Worm (Caenorhabditis elegans) whole organism, L1 larva: Measurements from ENCODE around the gene Y40H7A.10.

Source experiments
- C16A3.4 ChIP-seq: fragments of 150-350 bp; optimal IDR thresholded peaks from 2 replicates; lab custom pipeline; 2014; ENCODE audit warnings: missing biosample characterization, missing genetic modification characterization
- Y116A8C.19 ChIP-seq: sonication (generic microtip); optimal IDR thresholded peaks from 2 replicates; lab custom pipeline; 2016; ENCODE audit warnings: missing compliant biosample characterization, missing genetic modification characterization, borderline replicate concordance
- aha-1 ChIP-seq: fragments of 150-350 bp; optimal IDR thresholded peaks from 2 replicates; lab custom pipeline; 2014; ENCODE audit warnings: missing biosample characterization, missing genetic modification characterization
- alr-1 ChIP-seq: fragments of 200-800 bp; sonication (Bioruptor generic); optimal IDR thresholded peaks from 2 replicates; lab custom pipeline; 2018; ENCODE audit warnings: borderline replicate concordance, mild to moderate bottlenecking, missing genetic modification characterization, missing compliant biosample characterization
- ama-1 ChIP-seq: fragments of 150-350 bp; optimal IDR thresholded peaks from 2 replicates; lab custom pipeline; 2014
- ceh-63 ChIP-seq: fragments of 200-800 bp; sonication (Bioruptor generic); optimal IDR thresholded peaks from 2 replicates; lab custom pipeline; 2018; ENCODE audit warnings: mild to moderate bottlenecking, missing genetic modification characterization, missing compliant biosample characterization
- ceh-8 ChIP-seq: fragments of 200-800 bp; sonication (Bioruptor generic); optimal IDR thresholded peaks from 2 replicates; lab custom pipeline; 2018; ENCODE audit warnings: mild to moderate bottlenecking, missing genetic modification characterization, moderate library complexity, missing compliant biosample characterization
- ceh-90 ChIP-seq: sonication (generic microtip); optimal IDR thresholded peaks from 2 replicates; lab custom pipeline; 2016; ENCODE audit warnings: missing genetic modification characterization, missing compliant biosample characterization
- ces-1 ChIP-seq: fragments of 150-350 bp; optimal IDR thresholded peaks from 2 replicates; lab custom pipeline; 2014; ENCODE audit warnings: missing biosample characterization, missing genetic modification reagents, missing genetic modification characterization
- dsc-1 ChIP-seq: sonication (generic microtip); optimal IDR thresholded peaks from 2 replicates; lab custom pipeline; 2016; ENCODE audit warnings: mild to moderate bottlenecking, missing genetic modification characterization, missing compliant biosample characterization
- egl-13 ChIP-seq: sonication (generic microtip); optimal IDR thresholded peaks from 2 replicates; lab custom pipeline; 2016; ENCODE audit warnings: missing genotype, missing genetic modification reagents, missing genetic modification characterization, missing compliant biosample characterization
- egl-27 ChIP-seq, 2 experiments: fragments of 150-350 bp in 1 of 2; sonication (generic microtip); optimal IDR thresholded peaks; 3 replicates each; lab custom pipeline; 2017 to 2018; ENCODE audit warnings: missing biosample characterization in 2 of 2, missing genetic modification characterization in 2 of 2, missing genetic modification reagents in 2 of 2
- fkh-10 ChIP-seq: sonication (generic microtip); optimal IDR thresholded peaks from 2 replicates; lab custom pipeline; 2017; ENCODE audit warnings: missing biosample characterization, missing genetic modification reagents, missing genetic modification characterization
- fkh-4 ChIP-seq: sonication (generic microtip); optimal IDR thresholded peaks from 2 replicates; lab custom pipeline; 2016; ENCODE audit warnings: missing compliant biosample characterization, missing genetic modification characterization, borderline replicate concordance
- hlh-17 ChIP-seq: fragments of 200-800 bp; sonication (Bioruptor generic); optimal IDR thresholded peaks from 2 replicates; lab custom pipeline; 2018; ENCODE audit warnings: missing genetic modification characterization, mild to moderate bottlenecking, missing compliant biosample characterization, moderate library complexity, borderline replicate concordance
- hlh-4 ChIP-seq: sonication (generic microtip); optimal IDR thresholded peaks from 2 replicates; lab custom pipeline; 2016; ENCODE audit warnings: mild to moderate bottlenecking, missing genetic modification characterization, missing compliant biosample characterization
- hpl-2 ChIP-seq: fragments of 150-350 bp; optimal IDR thresholded peaks from 2 replicates; lab custom pipeline; 2014; ENCODE audit warnings: missing biosample characterization, missing genetic modification reagents, missing genetic modification characterization
- irx-1 ChIP-seq: sonication (generic microtip); optimal IDR thresholded peaks from 2 replicates; lab custom pipeline; 2016; ENCODE audit warnings: missing genetic modification characterization, missing compliant biosample characterization
- isw-1 ChIP-seq: fragments of 200-800 bp; sonication (Bioruptor generic); IDR thresholded peaks from 2 replicates; pipeline ENCODE4 v1.3.6; 2022; ENCODE audit warnings: missing genetic modification characterization, missing compliant biosample characterization
- lin-13 ChIP-seq: fragments of 150-350 bp; optimal IDR thresholded peaks from 2 replicates; lab custom pipeline; 2014; ENCODE audit warnings: missing biosample characterization, missing genetic modification reagents, missing genetic modification characterization
- lin-14 ChIP-seq: fragments of 200-800 bp; sonication (Bioruptor generic); optimal IDR thresholded peaks from 2 replicates; lab custom pipeline; 2018; ENCODE audit warnings: mild to moderate bottlenecking, missing genetic modification characterization, moderate library complexity, missing compliant biosample characterization
- lin-15B ChIP-seq: fragments of 150-350 bp; sonication (generic microtip); optimal IDR thresholded peaks from 3 replicates; lab custom pipeline; 2014; ENCODE audit warnings: missing biosample characterization, missing genetic modification characterization
- lin-39 ChIP-seq: fragments of 150-350 bp; optimal IDR thresholded peaks from 2 replicates; lab custom pipeline; 2014; ENCODE audit warnings: missing biosample characterization, missing genetic modification reagents, missing genetic modification characterization
- lsy-2 ChIP-seq, 2 experiments: fragments of 150-350 bp; optimal IDR thresholded peaks; 2 replicates each; lab custom pipeline; 2014; ENCODE audit warnings: missing biosample characterization in 2 of 2, missing genetic modification characterization in 2 of 2
- mab-9 ChIP-seq: fragments of 200-800 bp; sonication (Bioruptor generic); IDR thresholded peaks from 2 replicates; pipeline ENCODE4 v1.3.6; 2022; ENCODE audit warnings: missing genetic modification reagents, missing genetic modification characterization, missing compliant biosample characterization
- mef-2 ChIP-seq: fragments of 150-350 bp; optimal IDR thresholded peaks from 2 replicates; lab custom pipeline; 2014; ENCODE audit warnings: missing biosample characterization, missing genetic modification characterization
- mep-1 ChIP-seq: fragments of 150-350 bp; optimal IDR thresholded peaks from 2 replicates; lab custom pipeline; 2014; ENCODE audit warnings: missing biosample characterization, missing genetic modification characterization
- nhr-11 ChIP-seq: fragments of 150-350 bp; optimal IDR thresholded peaks from 2 replicates; lab custom pipeline; 2014; ENCODE audit warnings: missing biosample characterization, missing genetic modification characterization
- nhr-19 ChIP-seq: fragments of 200-800 bp; sonication (Bioruptor generic); conservative IDR thresholded peaks from 2 replicates; pipeline ENCODE4 v1.3.6; 2022; ENCODE audit warnings: missing genetic modification characterization, missing compliant biosample characterization
- nhr-237 ChIP-seq: fragments of 150-350 bp; optimal IDR thresholded peaks from 2 replicates; lab custom pipeline; 2014; ENCODE audit warnings: missing biosample characterization, missing genetic modification characterization
- nhr-47 ChIP-seq: sonication (generic microtip); optimal IDR thresholded peaks from 2 replicates; lab custom pipeline; 2016; ENCODE audit warnings: mild to moderate bottlenecking, missing genetic modification characterization, moderate library complexity, missing compliant biosample characterization
- nhr-71 ChIP-seq: sonication (generic microtip); optimal IDR thresholded peaks from 2 replicates; lab custom pipeline; 2016; ENCODE audit warnings: mild to moderate bottlenecking, missing genetic modification characterization, moderate library complexity, missing compliant biosample characterization
- nhr-76 ChIP-seq: sonication (generic microtip); optimal IDR thresholded peaks from 2 replicates; lab custom pipeline; 2017; ENCODE audit warnings: missing biosample characterization, missing genetic modification characterization
- nhr-84 ChIP-seq: sonication (generic microtip); optimal IDR thresholded peaks from 2 replicates; lab custom pipeline; 2017; ENCODE audit warnings: missing biosample characterization, missing genetic modification characterization
- nhr-85 ChIP-seq: sonication (generic microtip); peaks from one replicate; lab custom pipeline; 2016; ENCODE audit warnings: missing genetic modification characterization, inconsistent platforms, missing compliant biosample characterization
- pag-3 ChIP-seq: sonication (generic microtip); optimal IDR thresholded peaks from 2 replicates; lab custom pipeline; 2017; ENCODE audit warnings: missing genetic modification characterization, mild to moderate bottlenecking, missing compliant biosample characterization, antibody characterized with exemption, borderline replicate concordance; ENCODE audit not compliant: insufficient read depth
- pax-3 ChIP-seq: fragments of 200-800 bp; sonication (Bioruptor generic); optimal IDR thresholded peaks from 2 replicates; lab custom pipeline; 2018; ENCODE audit warnings: mild to moderate bottlenecking, missing genetic modification characterization, moderate library complexity, missing compliant biosample characterization
- pqm-1 ChIP-seq: sonication (generic microtip); optimal IDR thresholded peaks from 3 replicates; lab custom pipeline; 2017; ENCODE audit warnings: missing biosample characterization, missing genetic modification characterization
- rnt-1 ChIP-seq: sonication (generic microtip); optimal IDR thresholded peaks from 2 replicates; lab custom pipeline; 2016; ENCODE audit warnings: mild to moderate bottlenecking, missing genetic modification characterization, moderate library complexity, missing compliant biosample characterization
- skn-1 ChIP-seq: fragments of 150-350 bp; optimal IDR thresholded peaks from 2 replicates; lab custom pipeline; 2014; ENCODE audit warnings: missing biosample characterization, missing genetic modification characterization
- sox-4 ChIP-seq: sonication (generic microtip); optimal IDR thresholded peaks from 2 replicates; lab custom pipeline; 2016; ENCODE audit warnings: missing genetic modification characterization, missing compliant biosample characterization
- sptf-1 ChIP-seq: fragments of 150-350 bp; optimal IDR thresholded peaks from 2 replicates; lab custom pipeline; 2014; ENCODE audit warnings: missing biosample characterization, missing genetic modification characterization
- tlp-1 ChIP-seq: fragments of 150-350 bp; optimal IDR thresholded peaks from 2 replicates; lab custom pipeline; 2014; ENCODE audit warnings: missing biosample characterization, missing genetic modification characterization
- unc-130 ChIP-seq: fragments of 150-350 bp; optimal IDR thresholded peaks from 2 replicates; lab custom pipeline; 2017; ENCODE audit warnings: missing biosample characterization, missing genetic modification characterization, inconsistent platforms
- unc-30 ChIP-seq: sonication (generic microtip); optimal IDR thresholded peaks from 2 replicates; lab custom pipeline; 2017; ENCODE audit warnings: missing biosample characterization, missing genetic modification characterization
- unc-86 ChIP-seq: sonication (generic microtip); optimal IDR thresholded peaks from 2 replicates; lab custom pipeline; 2016; ENCODE audit warnings: missing genetic modification characterization, missing compliant biosample characterization
- unc-98 ChIP-seq: fragments of 200-800 bp; sonication (Bioruptor generic); IDR thresholded peaks from 2 replicates; pipeline ENCODE4 v1.3.6; 2022; ENCODE audit warnings: missing genetic modification characterization, missing compliant biosample characterization
- xbp-1 ChIP-seq: sonication (generic microtip); optimal IDR thresholded peaks from 2 replicates; lab custom pipeline; 2016; ENCODE audit warnings: missing genetic modification characterization, missing compliant biosample characterization
- zag-1 ChIP-seq: fragments of 150-350 bp; optimal IDR thresholded peaks from 2 replicates; lab custom pipeline; 2014; ENCODE audit warnings: missing biosample characterization, missing genetic modification characterization
- zip-4 ChIP-seq: fragments of 200-800 bp; sonication (Bioruptor generic); optimal IDR thresholded peaks from 2 replicates; lab custom pipeline; 2018; ENCODE audit warnings: mild to moderate bottlenecking, missing genetic modification characterization, moderate library complexity, missing compliant biosample characterization
- ztf-11 ChIP-seq, 2 experiments: sonication (generic microtip); optimal IDR thresholded peaks; 2 replicates each; lab custom pipeline; 2016 to 2017; ENCODE audit warnings: missing genetic modification characterization in 2 of 2, missing biosample characterization in 1 of 2, missing compliant biosample characterization in 1 of 2

Gene Y40H7A.10

ce11 chrIV:15215470-15215869 lies at the start of gene Y40H7A.10:
Gene Y40H7A.10, minus strand, starts transcription at chrIV:15215597.
- TF ChIP-seq fkh-10 (GFP tag; lab: Kevin White, UChicago), result no peak
- no peak for TF ChIP-seq ceh-63 (GFP tag; lab: Kevin White, UChicago)
- TF ChIP-seq Y116A8C.19 (tag; lab: Kevin White, UChicago), result no peak
- TF ChIP-seq nhr-47 (tag; lab: Kevin White, UChicago), result no peak

- TF ChIP-seq ama-1 (no peak), unc-86 (tag; lab: Kevin White, UChicago) (peak; percentile 56), xbp-1 (tag; lab: Kevin White, UChicago) (peak; percentile 14), nhr-76 (no peak), alr-1 (tag; lab: Kevin White, UChicago) (no peak), ztf-11 (tag; optimal IDR thresholded peaks at IDR 0.05; lab: Kevin White, UChicago) (peak in 1 of 2 experiments; percentile 20), C16A3.4 (no peak), ceh-63 (GFP tag; lab: Kevin White, UChicago) (no peak), fkh-4 (tag; lab: Kevin White, UChicago) (no peak), mep-1 (tag; lab: Kevin White, UChicago) (peak; percentile 54), nhr-85 (no peak), sptf-1 (tag; lab: Kevin White, UChicago) (no peak), lin-15B (no peak), zag-1 (tag; lab: Kevin White, UChicago) (no peak), lin-14 (GFP tag; lab: Kevin White, UChicago) (no peak), nhr-71 (no peak), dsc-1 (tag; lab: Kevin White, UChicago) (no peak), lin-39 (tag; lab: Kevin White, UChicago) (no peak), rnt-1 (tag; lab: Kevin White, UChicago) (no peak), skn-1 (tag; lab: Kevin White, UChicago) (no peak), lsy-2 (tag; optimal IDR thresholded peaks at IDR 0.05; lab: Kevin White, UChicago) (peak in 1 of 2 experiments; percentile 16), nhr-11 (no peak), hpl-2 (GFP tag; lab: Kevin White, UChicago) (no peak), aha-1 (tag; lab: Kevin White, UChicago) (no peak), nhr-19 (no peak), unc-130 (tag; lab: Kevin White, UChicago) (no peak), unc-30 (tag; lab: Kevin White, UChicago) (no peak), isw-1 (GFP tag; lab: Robert Waterston, UW) (peak; percentile 9; the same call in 1 of the 2 replicates), pag-3 (tag; lab: Kevin White, UChicago) (no peak), nhr-237 (tag; lab: Kevin White, UChicago) (no peak), mab-9 (GFP tag; lab: Robert Waterston, UW) (no peak), sox-4 (no peak), zip-4 (GFP tag; lab: Kevin White, UChicago) (no peak), irx-1 (no peak), tlp-1 (tag; lab: Kevin White, UChicago) (no peak), pax-3 (no peak), egl-13 (no peak), fkh-10 (GFP tag; lab: Kevin White, UChicago) (peak; percentile 15), pqm-1 (no peak), hlh-17 (no peak), unc-98 (GFP tag; lab: Robert Waterston, UW) (no peak), ceh-8 (GFP tag; lab: Kevin White, UChicago) (no peak), Y116A8C.19 (tag; lab: Kevin White, UChicago) (no peak), egl-27 (tag; optimal IDR thresholded peaks at IDR 0.05; lab: Kevin White, UChicago) (no peak), lin-13 (GFP tag; lab: Kevin White, UChicago) (no peak), nhr-84 (tag; lab: Kevin White, UChicago) (no peak), ceh-90 (tag; lab: Kevin White, UChicago) (no peak), hlh-4 (tag; lab: Kevin White, UChicago) (no peak), mef-2 (tag; lab: Kevin White, UChicago) (no peak), ces-1 (GFP tag; lab: Kevin White, UChicago) (no peak)
Observed at ce11 chrIV:15259548-15259947, 44.2 kb upstream of the Y40H7A.10 start, which contains the start of gene Y73F8A.5. Gene Y73F8A.5, plus strand, starts transcription at chrIV:15259868.
